Worm (Caenorhabditis elegans): ENCODE results near the gene ZC239.20.

The ZC239.20 gene

DNA sequence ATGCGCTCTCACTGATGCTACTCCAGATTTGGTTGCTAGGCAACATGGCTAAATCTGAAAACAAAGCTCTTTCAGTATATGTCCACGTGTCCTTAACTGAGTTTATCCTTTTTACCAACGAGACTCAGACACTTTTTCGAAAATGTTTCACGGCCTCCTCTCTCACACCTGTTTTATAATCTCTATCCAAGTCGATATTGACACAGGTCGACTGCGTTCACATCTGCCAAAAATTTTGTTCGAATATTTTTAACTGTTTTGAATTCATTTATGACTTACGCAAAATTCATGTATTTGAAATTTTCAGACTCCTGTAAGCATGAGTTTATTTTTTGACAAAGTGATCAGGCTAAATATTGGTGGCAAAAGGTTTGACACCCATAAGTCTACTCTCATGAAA is 9.4 kb upstream of the ZC239.20 start, which contains the start of gene ZC239.3:
Gene ZC239.3 (plus strand): TSS at position 301 of the 400 bp plus-strand sequence.
- TF ChIP-seq xbp-1 (tag; optimal IDR thresholded peaks at IDR 0.05), result peak; percentile 23

DNA sequence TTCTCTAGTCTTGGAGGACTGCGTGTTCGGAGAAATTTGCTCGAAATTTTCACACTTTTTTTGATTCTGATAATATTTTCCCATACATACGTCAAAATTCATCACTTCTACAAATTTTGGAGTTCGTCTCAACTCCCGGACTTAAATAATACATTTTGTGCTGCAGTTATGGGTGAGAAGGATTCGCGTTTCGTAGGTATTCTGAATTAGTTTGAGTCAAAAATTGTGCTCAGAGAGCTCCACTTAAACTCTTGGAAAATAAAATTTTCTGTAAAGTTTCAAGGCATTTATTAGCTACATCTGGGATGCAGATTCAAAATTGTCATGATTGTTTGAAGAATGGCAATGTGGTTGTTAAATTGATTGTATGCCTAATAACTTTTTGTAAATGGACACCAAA is 7.6 kb upstream of the ZC239.20 start, which contains the start of gene ZC239.4:
Gene ZC239.4 (plus strand): TSS at position 301 of the 400 bp plus-strand sequence.
- TF ChIP-seq vab-15 (tag; optimal IDR thresholded peaks at IDR 0.05) (no peak), lin-15B (tag; optimal IDR thresholded peaks at IDR 0.05) (no peak), pqm-1 (tag; optimal IDR thresholded peaks at IDR 0.05) (no peak), ces-1 (GFP tag; optimal IDR thresholded peaks at IDR 0.05) (no peak), ceh-88 (GFP tag; IDR thresholded peaks at IDR 0.05) (no peak), zag-1 (tag; optimal IDR thresholded peaks at IDR 0.05) (no peak), nhr-47 (tag; optimal IDR thresholded peaks at IDR 0.05) (no peak), mep-1 (tag; optimal IDR thresholded peaks at IDR 0.05) (no peak), fkh-4 (tag; optimal IDR thresholded peaks at IDR 0.05; ENCODE audit: borderline replicate concordance) (no peak), unc-30 (tag; optimal IDR thresholded peaks at IDR 0.05) (no peak), hlh-4 (tag; optimal IDR thresholded peaks at IDR 0.05) (no peak), pag-3 (tag; optimal IDR thresholded peaks at IDR 0.05; ENCODE audit: borderline replicate concordance, insufficient read depth) (no peak), nhr-85 (tag) (no peak), isw-1 (GFP tag; IDR thresholded peaks at IDR 0.05) (no peak), lin-13 (GFP tag; optimal IDR thresholded peaks at IDR 0.05) (no peak), snpc-4 (tag; optimal IDR thresholded peaks at IDR 0.05) (no peak), sptf-1 (tag; optimal IDR thresholded peaks at IDR 0.05) (no peak), hpl-2 (GFP tag; optimal IDR thresholded peaks at IDR 0.05) (no peak)

DNA sequence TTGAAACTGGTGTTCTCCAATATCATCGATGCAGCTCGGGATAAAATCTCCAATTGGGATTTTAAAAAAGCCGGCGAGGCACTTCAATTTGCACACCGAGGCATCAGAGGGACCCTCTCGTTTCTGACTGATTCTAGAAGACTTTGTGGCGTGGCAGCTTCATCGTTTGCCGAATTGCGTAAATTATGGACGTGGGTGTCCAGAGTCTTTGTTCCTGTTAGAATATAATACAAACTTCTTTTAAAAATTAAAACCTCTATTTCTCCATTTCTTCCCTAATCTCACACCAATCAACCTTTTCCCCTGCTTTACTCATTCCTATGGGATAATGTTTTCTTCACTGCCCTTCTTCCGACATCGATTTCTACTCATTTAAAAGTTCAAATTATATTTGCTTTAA is 4.0 kb upstream of the ZC239.20 start, which contains the start of gene ZC239.5:
Gene ZC239.5 (plus strand): TSS at position 301 of the 400 bp plus-strand sequence.
- TF ChIP-seq elt-3 (tag; optimal IDR thresholded peaks at IDR 0.05) (no peak), unc-62 (GFP tag; optimal IDR thresholded peaks at IDR 0.05) (no peak), sptf-1 (tag; optimal IDR thresholded peaks at IDR 0.05) (no peak), nhr-47 (tag; optimal IDR thresholded peaks at IDR 0.05) (no peak), mep-1 (tag; optimal IDR thresholded peaks at IDR 0.05) (no peak), nhr-20 (tag; optimal IDR thresholded peaks at IDR 0.05) (no peak), ces-1 (GFP tag; optimal IDR thresholded peaks at IDR 0.05) (no peak), vab-15 (tag; optimal IDR thresholded peaks at IDR 0.05) (no peak), irx-1 (tag; optimal IDR thresholded peaks at IDR 0.05) (no peak), xbp-1 (tag; optimal IDR thresholded peaks at IDR 0.05) (no peak), unc-130 (tag; optimal IDR thresholded peaks at IDR 0.05) (no peak), hlh-4 (tag; optimal IDR thresholded peaks at IDR 0.05) (no peak), nhr-71 (tag; optimal IDR thresholded peaks at IDR 0.05) (no peak), blmp-1 (tag; optimal IDR thresholded peaks at IDR 0.05) (no peak), unc-86 (tag; optimal IDR thresholded peaks at IDR 0.05) (no peak), lin-15B (tag; optimal IDR thresholded peaks at IDR 0.05) (no peak), fos-1 (tag; optimal IDR thresholded peaks at IDR 0.05) (no peak)

DNA sequence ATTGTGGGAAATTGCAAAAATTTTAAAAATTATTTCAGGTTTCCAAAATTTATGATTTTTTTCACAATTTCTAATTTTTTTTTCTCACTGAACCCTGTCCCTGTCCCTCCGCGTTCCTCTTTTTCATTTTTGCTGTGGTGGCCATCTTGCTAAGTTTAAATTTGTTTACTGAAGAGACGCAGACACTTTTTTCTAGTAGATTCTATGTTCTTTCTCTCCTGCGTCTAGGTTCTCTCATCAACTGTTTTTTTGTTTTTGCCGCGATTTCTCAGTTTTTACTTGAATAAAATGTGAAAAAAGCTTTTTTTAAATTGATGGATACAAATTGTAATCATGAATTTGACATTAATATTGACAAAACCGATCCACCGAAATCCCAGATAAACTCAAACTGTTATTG is 2.9 kb upstream of the ZC239.20 start, which contains the start of gene ZC239.6:
Gene ZC239.6 (plus strand): TSS at position 381 of the 400 bp plus-strand sequence.
- TF ChIP-seq mef-2 (tag; optimal IDR thresholded peaks at IDR 0.05), result no peak
- no peak for TF ChIP-seq aha-1 (tag; optimal IDR thresholded peaks at IDR 0.05)
- no peak for TF ChIP-seq pax-3 (tag; optimal IDR thresholded peaks at IDR 0.05)
- TF ChIP-seq ceh-82 (tag; optimal IDR thresholded peaks at IDR 0.05), result peak in 1 of 3 experiments; percentile 5
- TF ChIP-seq fkh-4 (tag; optimal IDR thresholded peaks at IDR 0.05; ENCODE audit: borderline replicate concordance), result no peak
- peak; percentile 27 for TF ChIP-seq mep-1 (tag; optimal IDR thresholded peaks at IDR 0.05)
- TF ChIP-seq fkh-10 (GFP tag; optimal IDR thresholded peaks at IDR 0.05), result no peak
- TF ChIP-seq nhr-90 (tag; optimal IDR thresholded peaks at IDR 0.05; ENCODE audit: poor library complexity), result no peak
- TF ChIP-seq zag-1 (tag; optimal IDR thresholded peaks at IDR 0.05), result no peak
- TF ChIP-seq tlp-1 (tag; optimal IDR thresholded peaks at IDR 0.05), result no peak
- TF ChIP-seq mab-9 (GFP tag; IDR thresholded peaks at IDR 0.05), result no peak
- no peak for TF ChIP-seq efl-3 (GFP tag; optimal IDR thresholded peaks at IDR 0.05)
- TF ChIP-seq nhr-11 (tag; optimal IDR thresholded peaks at IDR 0.05), result no peak
- no peak for TF ChIP-seq ceh-90 (tag; optimal IDR thresholded peaks at IDR 0.05)
- no peak for TF ChIP-seq pag-3 (tag; optimal IDR thresholded peaks at IDR 0.05; ENCODE audit: borderline replicate concordance, insufficient read depth)
- TF ChIP-seq C16A3.4 (tag; optimal IDR thresholded peaks at IDR 0.05), result no peak
- no peak for TF ChIP-seq lir-3 (tag; optimal IDR thresholded peaks at IDR 0.05; ENCODE audit: poor library complexity)
- TF ChIP-seq lsy-2 (tag; optimal IDR thresholded peaks at IDR 0.05), result peak; percentile 23 to 51
- TF ChIP-seq grh-1 (GFP tag; IDR thresholded peaks at IDR 0.05), result no peak
- no peak for TF ChIP-seq egl-27 (tag; optimal IDR thresholded peaks at IDR 0.05)
- no peak for TF ChIP-seq Y116A8C.19 (tag; optimal IDR thresholded peaks at IDR 0.05; ENCODE audit: borderline replicate concordance)
- TF ChIP-seq ztf-11 (tag; optimal IDR thresholded peaks at IDR 0.05), result no peak
- TF ChIP-seq isw-1 (GFP tag; IDR thresholded peaks at IDR 0.05), result no peak
- TF ChIP-seq rnt-1 (tag; optimal IDR thresholded peaks at IDR 0.05), result peak; percentile 53
- TF ChIP-seq hlh-4 (tag; optimal IDR thresholded peaks at IDR 0.05), result no peak

All from whole organism, L1 larva.